Worm (Caenorhabditis elegans) whole organism, L1 larva: ENCODE measurements around the gene W08F4.10.

ENCODE experiments used
- C34B4.2 ChIP-seq: sonication (generic microtip); optimal IDR thresholded peaks from 2 replicates; lab custom pipeline; 2017; ENCODE audit warnings: mild to moderate bottlenecking, missing genetic modification characterization, missing compliant biosample characterization
- Y116A8C.19 ChIP-seq: sonication (generic microtip); optimal IDR thresholded peaks from 2 replicates; lab custom pipeline; 2016; ENCODE audit warnings: missing compliant biosample characterization, missing genetic modification characterization, borderline replicate concordance
- dpl-1 ChIP-seq, 3 experiments: fragments of 150-350 bp in 2 of 3; sonication (generic microtip) in 1 of 3; optimal IDR thresholded peaks; 2 replicates each; lab custom pipeline; 2014 to 2017; ENCODE audit warnings: missing biosample characterization in 3 of 3, missing genetic modification characterization in 3 of 3, missing genetic modification reagents in 3 of 3
- egl-27 ChIP-seq, 2 experiments: fragments of 150-350 bp in 1 of 2; sonication (generic microtip); optimal IDR thresholded peaks; 3 replicates each; lab custom pipeline; 2017 to 2018; ENCODE audit warnings: missing biosample characterization in 2 of 2, missing genetic modification characterization in 2 of 2, missing genetic modification reagents in 2 of 2
- fos-1 ChIP-seq: fragments of 150-350 bp; optimal IDR thresholded peaks from 2 replicates; lab custom pipeline; 2014; ENCODE audit warnings: missing biosample characterization, missing genetic modification characterization
- lir-3 ChIP-seq: sonication (generic microtip); optimal IDR thresholded peaks from 2 replicates; lab custom pipeline; 2016; ENCODE audit warnings: mild to moderate bottlenecking, missing genetic modification characterization, moderate library complexity, missing compliant biosample characterization; ENCODE audit not compliant: poor library complexity
- mep-1 ChIP-seq: fragments of 150-350 bp; optimal IDR thresholded peaks from 2 replicates; lab custom pipeline; 2014; ENCODE audit warnings: missing biosample characterization, missing genetic modification characterization
- nhr-12 ChIP-seq: sonication (generic microtip); optimal IDR thresholded peaks from 2 replicates; lab custom pipeline; 2017; ENCODE audit warnings: missing biosample characterization, missing genetic modification characterization
- nhr-76 ChIP-seq: sonication (generic microtip); optimal IDR thresholded peaks from 2 replicates; lab custom pipeline; 2017; ENCODE audit warnings: missing biosample characterization, missing genetic modification characterization
- nhr-90 ChIP-seq: sonication (generic microtip); optimal IDR thresholded peaks from 2 replicates; lab custom pipeline; 2016; ENCODE audit warnings: mild to moderate bottlenecking, missing genetic modification characterization, missing compliant biosample characterization; ENCODE audit not compliant: poor library complexity
- sox-4 ChIP-seq: sonication (generic microtip); optimal IDR thresholded peaks from 2 replicates; lab custom pipeline; 2016; ENCODE audit warnings: missing genetic modification characterization, missing compliant biosample characterization
- unc-86 ChIP-seq: sonication (generic microtip); optimal IDR thresholded peaks from 2 replicates; lab custom pipeline; 2016; ENCODE audit warnings: missing genetic modification characterization, missing compliant biosample characterization
- ztf-11 ChIP-seq, 2 experiments: sonication (generic microtip); optimal IDR thresholded peaks; 2 replicates each; lab custom pipeline; 2016 to 2017; ENCODE audit warnings: missing genetic modification characterization in 2 of 2, missing biosample characterization in 1 of 2, missing compliant biosample characterization in 1 of 2

ce11 chrII:608341-608740 is 17.3 kb upstream of the W08F4.10 start, which contains the start of gene W04H10.6:
- TF ChIP-seq nhr-90 (tag; lab: Kevin White, UChicago) (no peak), egl-27 (tag; optimal IDR thresholded peaks at IDR 0.05; lab: Kevin White, UChicago) (no peak), ztf-11 (tag; optimal IDR thresholded peaks at IDR 0.05; lab: Kevin White, UChicago) (no peak), lir-3 (tag; lab: Kevin White, UChicago) (no peak), dpl-1 (GFP tag; optimal IDR thresholded peaks at IDR 0.05; lab: Kevin White, UChicago) (peak in 2 of 3 experiments; percentile 20 to 24), sox-4 (tag; lab: Kevin White, UChicago) (no peak), unc-86 (tag; lab: Kevin White, UChicago) (no peak), C34B4.2 (tag; lab: Kevin White, UChicago) (no peak), nhr-76 (tag; lab: Kevin White, UChicago) (no peak), mep-1 (no peak), fos-1 (tag; lab: Kevin White, UChicago) (no peak), nhr-12 (tag; lab: Kevin White, UChicago) (no peak), Y116A8C.19 (tag; lab: Kevin White, UChicago) (no peak)
